Fruit fly (Drosophila melanogaster): ENCODE data around the gene Bet5.

Gene Bet5

dm6 chr3R:30202898-30203103 is 22.8 kb downstream of the Bet5 start, which contains the start of gene CG9743:
Gene CG9743 (minus strand): TSS chr3R:30202998.
- TF ChIP-seq CG8478 (optimal IDR thresholded peaks at IDR 0.05) (no peak), CTCF (optimal IDR thresholded peaks at IDR 0.05) (no peak)

DNA sequence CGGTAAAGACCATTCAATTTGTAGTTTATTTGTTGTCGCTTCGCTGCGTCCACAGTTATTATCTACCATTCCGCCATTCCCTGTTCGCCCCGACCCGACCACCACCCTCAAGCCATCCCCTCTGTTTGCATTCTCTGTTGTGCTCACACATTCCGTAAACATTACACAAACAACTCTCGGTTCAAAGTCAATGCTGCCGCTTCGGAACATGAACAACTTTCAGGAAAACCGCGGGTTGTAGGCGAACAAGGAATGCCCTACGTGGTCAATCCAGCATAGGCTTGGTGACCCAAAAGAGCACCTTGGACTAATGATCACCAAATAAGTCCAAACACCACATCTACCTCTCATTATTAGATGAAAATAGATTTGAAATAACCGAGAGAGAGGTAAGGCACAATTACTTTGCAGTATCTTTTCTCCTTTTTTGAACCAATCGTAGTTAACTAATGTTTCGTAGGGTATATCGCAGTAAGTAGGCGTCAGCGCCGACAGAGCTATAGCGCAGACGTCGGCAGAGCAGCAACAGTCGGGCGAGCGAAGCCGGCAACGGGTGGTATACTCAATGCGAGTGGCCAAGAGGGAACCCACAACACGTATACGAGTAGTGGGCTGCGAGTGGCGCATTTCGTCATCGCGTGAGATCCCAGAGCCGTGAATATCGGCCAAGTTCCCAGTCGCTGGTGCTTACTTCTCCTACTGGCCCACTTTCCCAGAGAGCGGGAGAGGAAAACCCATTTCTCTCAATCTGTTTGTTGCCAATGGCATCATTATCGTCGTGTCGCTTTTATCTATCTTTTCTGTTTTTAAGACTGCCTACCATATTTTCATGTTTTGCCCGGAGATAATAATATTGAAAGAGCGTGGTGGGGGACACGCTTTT is 23.3 kb downstream of the Bet5 start:
- TF ChIP-seq CG8478 (optimal IDR thresholded peaks at IDR 0.05), result no peak
- no peak for TF ChIP-seq CTCF (optimal IDR thresholded peaks at IDR 0.05)

- no peak for TF ChIP-seq CTCF (optimal IDR thresholded peaks at IDR 0.05)
- no peak for TF ChIP-seq CG8478 (optimal IDR thresholded peaks at IDR 0.05)
Observed at dm6 chr3R:30204004-30204603, 24.1 kb downstream of the Bet5 start.

DNA sequence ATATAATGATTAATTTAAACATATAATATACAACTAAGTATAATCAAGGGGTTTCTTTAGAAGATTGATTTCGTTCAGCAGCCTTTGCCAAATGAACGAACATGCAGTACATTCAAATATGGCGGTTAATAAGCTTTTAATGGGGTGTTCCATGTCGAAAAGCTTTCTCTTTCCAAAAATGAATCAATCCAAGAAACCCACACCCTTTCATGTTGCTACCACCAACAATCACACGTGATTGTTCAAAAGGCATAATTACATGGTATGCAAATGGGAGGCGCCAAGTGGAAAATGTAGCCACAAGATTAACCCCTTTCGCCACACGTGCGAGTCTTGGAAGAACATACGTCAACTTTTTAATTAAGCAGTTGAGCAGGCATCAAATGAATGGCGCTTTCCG is 25.9 kb downstream of the Bet5 start:
- TF ChIP-seq CG8478 (optimal IDR thresholded peaks at IDR 0.05), result no peak
- no peak for TF ChIP-seq CTCF (optimal IDR thresholded peaks at IDR 0.05)

dm6 chr3R:30208011-30208410 is 28.0 kb downstream of the Bet5 start:
- TF ChIP-seq CG8478 (optimal IDR thresholded peaks at IDR 0.05) (no peak), CTCF (optimal IDR thresholded peaks at IDR 0.05) (no peak)

DNA sequence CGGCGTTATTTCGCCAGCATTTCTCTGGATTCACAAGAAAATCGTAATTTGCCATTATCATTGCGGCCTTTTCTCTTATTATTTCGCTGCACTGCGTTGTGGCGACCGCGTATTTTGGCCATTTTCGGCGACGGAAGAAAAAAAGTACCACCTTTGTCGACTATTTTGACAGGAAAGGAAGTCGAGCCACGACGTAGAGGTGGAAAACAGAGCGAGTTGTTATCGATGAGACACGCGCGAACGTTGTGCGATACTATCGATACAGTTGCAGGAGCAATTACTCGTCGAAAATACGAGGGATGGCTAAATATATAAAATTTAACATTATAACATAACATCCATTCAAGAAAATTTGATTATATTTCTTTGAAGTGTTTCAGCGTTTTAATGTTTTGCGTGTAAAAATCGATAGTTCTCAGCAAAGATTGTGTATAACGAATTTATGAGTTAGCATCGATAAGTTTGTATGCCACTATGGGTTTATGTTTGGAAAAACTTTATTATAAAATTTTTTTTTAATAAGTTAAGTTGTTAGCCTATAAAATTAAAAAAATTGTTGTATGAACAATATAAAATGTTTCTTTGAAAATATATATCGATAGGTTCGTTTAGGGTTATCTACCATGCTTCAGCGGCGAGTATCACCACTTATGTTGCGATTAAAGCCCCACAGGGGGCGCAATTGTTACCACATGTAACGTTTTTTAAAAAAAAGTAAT is 28.9 kb downstream of the Bet5 start, which contains the start of gene RpS7:
RpS7 (minus strand) TSS at position 255 of the 719 bp plus-strand sequence.
- TF ChIP-seq CTCF (optimal IDR thresholded peaks at IDR 0.05) (peak; percentile 43 to 88), CG8478 (optimal IDR thresholded peaks at IDR 0.05) (no peak)

DNA sequence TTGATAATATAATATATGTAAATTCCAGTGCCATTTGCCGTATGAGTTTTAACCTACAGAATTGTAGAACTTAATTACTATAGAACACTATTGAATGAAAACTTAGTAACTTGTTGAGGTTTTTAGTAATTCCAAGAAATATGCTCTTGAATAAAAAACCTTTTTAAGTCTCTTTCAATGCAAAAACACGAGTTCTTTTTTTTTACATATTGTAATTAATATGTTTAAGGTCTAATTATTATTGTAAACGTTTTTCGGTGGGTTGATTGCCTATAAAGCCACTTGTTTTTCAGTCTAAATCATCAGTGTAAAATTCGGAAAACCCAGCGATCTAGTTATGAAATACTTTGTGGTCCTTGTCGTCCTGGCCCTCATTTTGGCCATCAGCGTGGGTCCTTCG is 29.6 kb downstream of the Bet5 start, which contains the start of gene Anp:
Anp (plus strand) TSS at position 301 of the 400 bp plus-strand sequence.
- TF ChIP-seq CTCF (optimal IDR thresholded peaks at IDR 0.05), result no peak
- TF ChIP-seq CG8478 (optimal IDR thresholded peaks at IDR 0.05), result no peak

DNA sequence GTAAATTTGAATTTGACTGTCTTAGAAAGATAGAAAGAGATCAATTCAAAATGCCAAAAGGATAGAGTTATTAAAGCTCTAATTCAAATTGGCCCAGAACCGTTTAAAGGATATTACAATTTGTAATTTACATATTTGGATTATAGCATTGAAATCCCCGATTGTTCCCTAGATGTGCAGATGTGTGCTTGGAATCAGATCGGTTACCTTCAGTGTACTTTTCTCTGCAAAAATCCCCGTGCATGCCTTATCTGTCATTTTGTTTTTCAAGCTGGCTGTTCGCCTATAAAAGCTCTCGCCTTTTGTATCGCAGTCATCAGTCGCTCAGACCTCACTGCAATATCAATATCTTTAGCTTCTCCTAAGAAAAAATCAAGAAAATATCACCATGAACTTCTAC is 30.5 kb downstream of the Bet5 start, which contains the start of gene CecA1:
CecA1 (plus strand) TSS at position 315 of the 400 bp plus-strand sequence.
- no peak for TF ChIP-seq CTCF (optimal IDR thresholded peaks at IDR 0.05)

DNA sequence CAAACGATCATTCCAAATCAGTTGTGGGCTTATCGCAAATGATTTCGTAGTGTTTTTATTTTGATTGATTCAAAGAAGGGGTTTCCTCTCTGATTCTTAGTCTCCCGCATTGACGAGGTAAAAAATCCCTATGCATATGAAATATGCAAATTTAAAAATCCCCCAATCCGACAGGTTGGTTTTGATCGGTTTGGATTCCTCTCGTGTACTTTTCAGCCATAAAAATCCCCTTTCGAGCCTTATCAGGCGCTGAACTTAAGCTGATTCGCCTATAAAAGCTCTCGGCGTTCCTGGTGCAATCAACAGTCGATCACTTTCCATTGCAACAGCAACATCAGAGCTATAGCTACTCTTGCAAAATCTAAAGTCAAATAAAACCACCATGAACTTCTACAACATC is 31.8 kb downstream of the Bet5 start, which contains the start of gene CecA2:
CecA2 (plus strand) TSS at position 301 of the 400 bp plus-strand sequence.
- TF ChIP-seq CTCF (optimal IDR thresholded peaks at IDR 0.05) (no peak), CG8478 (optimal IDR thresholded peaks at IDR 0.05) (no peak)

dm6 chr3R:30213697-30214096 is 33.7 kb downstream of the Bet5 start, which contains the start of gene CecB:
Gene CecB (minus strand): TSS chr3R:30213797.
- TF ChIP-seq CG8478 (optimal IDR thresholded peaks at IDR 0.05) (no peak), CTCF (optimal IDR thresholded peaks at IDR 0.05) (no peak)

DNA sequence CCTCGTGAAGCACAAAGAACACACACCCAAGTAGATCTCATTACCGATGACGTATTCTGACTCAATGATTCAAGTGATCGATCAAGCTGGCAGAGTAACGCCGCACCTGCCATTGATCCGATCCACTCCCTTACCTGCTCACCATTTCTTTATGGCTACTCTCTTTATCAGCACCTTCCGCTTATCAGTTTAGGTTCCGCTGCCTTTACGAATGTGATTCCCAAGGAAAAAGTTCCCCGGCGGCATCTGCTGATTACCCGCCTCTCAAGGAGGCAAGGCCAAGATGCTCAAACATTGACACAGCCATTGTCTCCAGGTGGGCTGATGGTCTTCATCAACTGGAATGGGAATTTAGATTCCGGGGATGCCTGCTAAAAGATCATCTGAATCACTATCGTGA is 35.0 kb downstream of the Bet5 start:
- TF ChIP-seq CTCF (optimal IDR thresholded peaks at IDR 0.05), result no peak
- TF ChIP-seq CG8478 (optimal IDR thresholded peaks at IDR 0.05), result no peak

- TF ChIP-seq CTCF (optimal IDR thresholded peaks at IDR 0.05), result no peak
- no peak for TF ChIP-seq CG8478 (optimal IDR thresholded peaks at IDR 0.05)
Observed at dm6 chr3R:30216210-30216609, 36.2 kb downstream of the Bet5 start, which contains the start of gene CecC. Gene CecC (plus strand): TSS chr3R:30216484.

dm6 chr3R:30222236-30222635 is 42.2 kb downstream of the Bet5 start:
- no peak for TF ChIP-seq CTCF (optimal IDR thresholded peaks at IDR 0.05)
- no peak for TF ChIP-seq CG8478 (optimal IDR thresholded peaks at IDR 0.05)

DNA sequence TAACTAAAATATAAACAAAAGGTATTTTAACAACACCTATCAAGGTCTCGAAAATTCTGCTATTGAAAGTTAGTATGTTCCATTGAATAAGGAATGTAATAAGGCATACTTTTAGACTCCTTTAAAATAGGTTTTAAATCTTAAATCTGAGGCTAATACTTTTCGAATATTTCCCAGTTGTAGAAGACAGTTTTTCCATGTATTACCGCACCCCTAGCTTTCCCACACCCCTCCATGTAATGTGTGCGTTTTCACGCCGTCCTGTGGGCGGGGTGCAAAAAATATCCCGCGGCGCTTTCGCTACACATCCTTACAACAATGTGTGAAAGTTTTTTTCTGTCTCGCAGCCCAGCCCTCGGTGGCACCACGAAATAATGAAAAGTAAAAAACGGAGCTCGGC is 44.5 kb downstream of the Bet5 start:
- no peak for TF ChIP-seq CG8478 (optimal IDR thresholded peaks at IDR 0.05)
- no peak for TF ChIP-seq CTCF (optimal IDR thresholded peaks at IDR 0.05)
